Worm (Caenorhabditis elegans) whole organism, young adult: ENCODE results near the gene srw-9.

Source experiments
- B0019.2 ChIP-seq: fragments of 200-800 bp; sonication (Bioruptor generic); conservative IDR thresholded peaks from 2 replicates; pipeline ENCODE4 v1.3.6; 2022; ENCODE audit warnings: missing genetic modification reagents, missing genetic modification characterization, missing compliant biosample characterization
- B0336.3 ChIP-seq: fragments of 200-800 bp; sonication (Bioruptor generic); IDR thresholded peaks from 2 replicates; pipeline ENCODE4 v1.3.6; 2022; ENCODE audit warnings: missing genetic modification characterization, missing compliant biosample characterization
- C17E4.6 ChIP-seq: fragments of 200-800 bp; sonication (Bioruptor generic); IDR thresholded peaks from 2 replicates; pipeline ENCODE4 v1.3.6; 2022; ENCODE audit warnings: missing genetic modification reagents, missing genetic modification characterization, missing compliant biosample characterization
- D2030.7 ChIP-seq: fragments of 200-800 bp; sonication (Bioruptor generic); IDR thresholded peaks from 2 replicates; pipeline ENCODE4 v1.3.6; 2022; ENCODE audit warnings: missing genetic modification reagents, missing genetic modification characterization, missing compliant biosample characterization
- F10E7.11 ChIP-seq: sonication (generic microtip); optimal IDR thresholded peaks from 2 replicates; lab custom pipeline; 2017; ENCODE audit warnings: mild to moderate bottlenecking, missing genetic modification characterization, moderate library complexity, missing compliant biosample characterization
- F37B4.10 ChIP-seq: fragments of 200-800 bp; sonication (Bioruptor generic); IDR thresholded peaks from 2 replicates; pipeline ENCODE4 v1.3.6; 2022; ENCODE audit warnings: missing genetic modification characterization, missing compliant biosample characterization
- K11D2.4 ChIP-seq: fragments of 200-800 bp; sonication (Bioruptor generic); IDR thresholded peaks from 2 replicates; pipeline ENCODE4 v1.3.6; 2022; ENCODE audit warnings: missing genetic modification reagents, missing genetic modification characterization, missing compliant biosample characterization
- T07F8.4 ChIP-seq: sonication (generic microtip); optimal IDR thresholded peaks from 2 replicates; lab custom pipeline; 2016; ENCODE audit warnings: mild to moderate bottlenecking, missing genetic modification characterization, moderate library complexity, missing compliant biosample characterization
- ama-1 ChIP-seq, 3 experiments: fragments of 150-350 bp in 1 of 3; sonication (generic microtip) in 2 of 3; optimal IDR thresholded peaks; 2 replicates each; lab custom pipeline; 2014 to 2018; ENCODE audit warnings: missing biosample characterization in 2 of 3, missing genetic modification characterization in 2 of 3, missing genetic modification reagents in 2 of 3
- aptf-2 ChIP-seq: fragments of 200-800 bp; sonication (Bioruptor generic); conservative IDR thresholded peaks from 2 replicates; pipeline ENCODE4 v1.3.6; 2022; ENCODE audit warnings: missing genetic modification reagents, missing genetic modification characterization, missing compliant biosample characterization
- bed-1 ChIP-seq: fragments of 200-800 bp; sonication (Bioruptor generic); IDR thresholded peaks from 2 replicates; pipeline ENCODE4 v1.3.6; 2022; ENCODE audit warnings: missing genetic modification reagents, missing genetic modification characterization, missing compliant biosample characterization
- ccch-3 ChIP-seq: fragments of 200-800 bp; sonication (Bioruptor generic); optimal IDR thresholded peaks from 2 replicates; lab custom pipeline; 2018; ENCODE audit warnings: mild to moderate bottlenecking, missing genetic modification characterization, missing compliant biosample characterization
- cebp-1 ChIP-seq, 2 experiments: fragments of 200-800 bp in 1 of 2; sonication (Bioruptor generic) in 1 of 2; sonication (generic microtip) in 1 of 2; IDR thresholded peaks in 1 of 2; optimal IDR thresholded peaks in 1 of 2; 2 replicates each; pipeline versions ENCODE4 v1.3.6 to Lab custom; 2017 to 2022; ENCODE audit warnings: missing compliant biosample characterization in 2 of 2, missing genetic modification characterization in 2 of 2, mild to moderate bottlenecking in 1 of 2, missing genetic modification reagents in 1 of 2, moderate library complexity in 1 of 2
- ceh-27 ChIP-seq: fragments of 200-800 bp; sonication (Bioruptor generic); optimal IDR thresholded peaks from 2 replicates; lab custom pipeline; 2018; ENCODE audit warnings: mild to moderate bottlenecking, missing genetic modification characterization, moderate library complexity, missing compliant biosample characterization
- die-1 ChIP-seq: sonication (generic microtip); optimal IDR thresholded peaks from 2 replicates; lab custom pipeline; 2016; ENCODE audit warnings: missing genotype, mild to moderate bottlenecking, missing genetic modification characterization, missing compliant biosample characterization
- dox-1 ChIP-seq: fragments of 200-800 bp; sonication (Bioruptor generic); IDR thresholded peaks from 2 replicates; pipeline ENCODE4 v1.3.6; 2022; ENCODE audit warnings: missing genetic modification reagents, missing genetic modification characterization, missing compliant biosample characterization
- dpff-1 ChIP-seq: sonication (generic microtip); optimal IDR thresholded peaks from 2 replicates; lab custom pipeline; 2017; ENCODE audit warnings: mild to moderate bottlenecking, missing genetic modification characterization, missing compliant biosample characterization
- dpl-1 ChIP-seq: fragments of 150-350 bp; optimal IDR thresholded peaks from 2 replicates; lab custom pipeline; 2014; ENCODE audit warnings: missing biosample characterization, missing genetic modification reagents, missing genetic modification characterization
- efl-1 ChIP-seq: fragments of 150-350 bp; optimal IDR thresholded peaks from 2 replicates; lab custom pipeline; 2014; ENCODE audit warnings: missing biosample characterization, missing genetic modification reagents, missing genetic modification characterization
- egl-44 ChIP-seq: fragments of 200-800 bp; sonication (Bioruptor generic); IDR thresholded peaks from 2 replicates; pipeline ENCODE4 v1.3.6; 2022; ENCODE audit warnings: missing genetic modification reagents, missing genetic modification characterization, missing compliant biosample characterization
- him-1 ChIP-seq: sonication (generic microtip); optimal IDR thresholded peaks from 2 replicates; lab custom pipeline; 2016; ENCODE audit warnings: missing genotype, missing genetic modification reagents, missing genetic modification characterization, missing compliant biosample characterization
- hmg-1.2 ChIP-seq: fragments of 200-800 bp; sonication (Bioruptor generic); IDR thresholded peaks from 2 replicates; pipeline ENCODE4 v1.3.6; 2022; ENCODE audit warnings: missing genetic modification reagents, missing genetic modification characterization, missing compliant biosample characterization
- hrde-1 ChIP-seq: sonication (generic microtip); optimal IDR thresholded peaks from 2 replicates; lab custom pipeline; 2016; ENCODE audit warnings: missing genetic modification characterization, mild to moderate bottlenecking, missing compliant biosample characterization, moderate library complexity, missing genotype, missing genetic modification reagents, borderline replicate concordance
- let-526 ChIP-seq: fragments of 200-800 bp; sonication (Bioruptor generic); IDR thresholded peaks from 2 replicates; pipeline ENCODE4 v1.3.6; 2022; ENCODE audit warnings: missing genetic modification reagents, missing genetic modification characterization, missing compliant biosample characterization
- lin-35 ChIP-seq, 3 experiments: fragments of 150-350 bp in 2 of 3; sonication (generic microtip) in 1 of 3; optimal IDR thresholded peaks; 2 replicates each; lab custom pipeline; 2014 to 2018; ENCODE audit warnings: missing biosample characterization in 3 of 3, missing genetic modification characterization in 3 of 3, missing genetic modification reagents in 3 of 3
- lin-40 ChIP-seq: sonication (generic microtip); optimal IDR thresholded peaks from 2 replicates; lab custom pipeline; 2016; ENCODE audit warnings: missing genetic modification characterization, mild to moderate bottlenecking, missing compliant biosample characterization, missing genotype, missing genetic modification reagents
- lin-54 ChIP-seq: fragments of 200-800 bp; sonication (Bioruptor generic); optimal IDR thresholded peaks from 2 replicates; lab custom pipeline; 2018; ENCODE audit warnings: mild to moderate bottlenecking, missing genetic modification characterization, missing compliant biosample characterization
- lsl-1 ChIP-seq: fragments of 200-800 bp; sonication (Bioruptor generic); optimal IDR thresholded peaks from 2 replicates; lab custom pipeline; 2018; ENCODE audit warnings: mild to moderate bottlenecking, missing genetic modification characterization, moderate library complexity, missing compliant biosample characterization
- lsy-27 ChIP-seq: sonication (generic microtip); optimal IDR thresholded peaks from 2 replicates; lab custom pipeline; 2017; ENCODE audit warnings: missing genetic modification characterization, mild to moderate bottlenecking, missing compliant biosample characterization, antibody characterized with exemption, missing genotype, borderline replicate concordance; ENCODE audit not compliant: insufficient read depth
- madf-6 ChIP-seq: fragments of 200-800 bp; sonication (Bioruptor generic); IDR thresholded peaks from 2 replicates; pipeline ENCODE4 v1.3.6; 2022; ENCODE audit warnings: missing genetic modification reagents, missing genetic modification characterization, missing compliant biosample characterization
- mcd-1 ChIP-seq: fragments of 200-800 bp; sonication (Bioruptor generic); IDR thresholded peaks from 2 replicates; pipeline ENCODE4 v1.3.6; 2022; ENCODE audit warnings: missing genetic modification reagents, missing genetic modification characterization, missing compliant biosample characterization
- mel-28 ChIP-seq: sonication (generic microtip); optimal IDR thresholded peaks from 2 replicates; lab custom pipeline; 2016; ENCODE audit warnings: borderline replicate concordance, mild to moderate bottlenecking, missing genetic modification characterization, missing compliant biosample characterization
- nfya-1 ChIP-seq: sonication (generic microtip); optimal IDR thresholded peaks from 2 replicates; lab custom pipeline; 2017; ENCODE audit warnings: antibody characterized with exemption, missing compliant biosample characterization, missing genetic modification characterization, borderline replicate concordance; ENCODE audit not compliant: insufficient read depth
- nhr-179 ChIP-seq: sonication (generic microtip); optimal IDR thresholded peaks from 2 replicates; lab custom pipeline; 2016; ENCODE audit warnings: mild to moderate bottlenecking, missing genetic modification characterization, missing compliant biosample characterization
- rpc-1 ChIP-seq, 2 experiments: fragments of 150-350 bp in 1 of 2; sonication (generic microtip) in 1 of 2; optimal IDR thresholded peaks; 2 replicates each; lab custom pipeline; 2014 to 2018; ENCODE audit warnings: missing biosample characterization in 1 of 2, missing genetic modification characterization in 1 of 2, missing genetic modification reagents in 1 of 2, missing genotype in 1 of 2
- sea-2 ChIP-seq: fragments of 200-800 bp; sonication (Bioruptor generic); IDR thresholded peaks from 2 replicates; pipeline ENCODE4 v1.3.6; 2022; ENCODE audit warnings: missing genetic modification characterization, missing compliant biosample characterization
- snpc-1.3 ChIP-seq: sonication (generic microtip); optimal IDR thresholded peaks from 2 replicates; lab custom pipeline; 2017; ENCODE audit warnings: missing genetic modification characterization, mild to moderate bottlenecking, missing compliant biosample characterization, antibody characterized with exemption, moderate library complexity, missing genotype, missing genetic modification reagents; ENCODE audit not compliant: insufficient read depth
- tbp1 ChIP-seq: fragments of 200-800 bp; sonication (Bioruptor generic); optimal IDR thresholded peaks from 2 replicates; lab custom pipeline; 2018; ENCODE audit warnings: mild to moderate bottlenecking, missing genetic modification characterization, missing compliant biosample characterization
- tbx-9 ChIP-seq: sonication (generic microtip); optimal IDR thresholded peaks from 2 replicates; lab custom pipeline; 2016; ENCODE audit warnings: borderline replicate concordance, missing genetic modification characterization, inconsistent platforms, missing compliant biosample characterization
- zim-3 ChIP-seq: sonication (generic microtip); optimal IDR thresholded peaks from 2 replicates; lab custom pipeline; 2017; ENCODE audit warnings: mild to moderate bottlenecking, missing genetic modification characterization, moderate library complexity, missing compliant biosample characterization
- ztf-26 ChIP-seq: sonication (generic microtip); optimal IDR thresholded peaks from 2 replicates; lab custom pipeline; 2017; ENCODE audit warnings: missing genetic modification characterization, missing compliant biosample characterization

The srw-9 gene

ce11 chrIII:12757367-12757766, at the start of gene srw-9:
srw-9 (plus strand) TSS chrIII:12757667.
- TF ChIP-seq egl-44 (GFP tag; lab: Robert Waterston, UW) (no peak), F37B4.10 (no peak), nhr-179 (tag; lab: Kevin White, UChicago) (no peak), tbx-9 (tag; lab: Kevin White, UChicago) (no peak), zim-3 (tag; lab: Kevin White, UChicago) (no peak), F10E7.11 (no peak), aptf-2 (GFP tag; lab: Robert Waterston, UW) (no peak), bed-1 (GFP tag; lab: Robert Waterston, UW) (no peak), let-526 (GFP tag; lab: Robert Waterston, UW) (no peak), mel-28 (tag; lab: Kevin White, UChicago) (no peak), die-1 (tag; lab: Kevin White, UChicago) (no peak), rpc-1 (optimal IDR thresholded peaks at IDR 0.05; lab: Kevin White, UChicago) (no peak), rpc-1 (tag; optimal IDR thresholded peaks at IDR 0.05; lab: Kevin White, UChicago) (no peak)

- no peak for TF ChIP-seq lsl-1 (GFP tag; lab: Kevin White, UChicago)
- TF ChIP-seq K11D2.4: no peak
- TF ChIP-seq mcd-1 (GFP tag; lab: Robert Waterston, UW): 0 out of 2 replicates have a peak, but pooled peaks have one; percentile 6
- peak; percentile 9 for TF ChIP-seq dpl-1 (GFP tag; lab: Kevin White, UChicago)
- TF ChIP-seq ceh-27 (GFP tag; lab: Kevin White, UChicago): peak; percentile 24
- TF ChIP-seq nfya-1 (tag; lab: Kevin White, UChicago): no peak
- TF ChIP-seq cebp-1 (GFP tag; IDR thresholded peaks at IDR 0.05; lab: Robert Waterston, UW): no peak
- TF ChIP-seq cebp-1 (tag; optimal IDR thresholded peaks at IDR 0.05; lab: Kevin White, UChicago): peak; percentile 26
- peak in 1 of 3 experiments; percentile 12 for TF ChIP-seq lin-35 (GFP tag; optimal IDR thresholded peaks at IDR 0.05; lab: Kevin White, UChicago)
- peak; percentile 14 for TF ChIP-seq lin-54 (GFP tag; lab: Kevin White, UChicago)
- TF ChIP-seq, all 124 proteins: peak for 6
These were observed 46.2 kb upstream of the srw-9 start, which contains the start of gene hut-1 for ce11 chrIII:12711217-12711616. hut-1 (plus strand) TSS chrIII:12711560.

DNA sequence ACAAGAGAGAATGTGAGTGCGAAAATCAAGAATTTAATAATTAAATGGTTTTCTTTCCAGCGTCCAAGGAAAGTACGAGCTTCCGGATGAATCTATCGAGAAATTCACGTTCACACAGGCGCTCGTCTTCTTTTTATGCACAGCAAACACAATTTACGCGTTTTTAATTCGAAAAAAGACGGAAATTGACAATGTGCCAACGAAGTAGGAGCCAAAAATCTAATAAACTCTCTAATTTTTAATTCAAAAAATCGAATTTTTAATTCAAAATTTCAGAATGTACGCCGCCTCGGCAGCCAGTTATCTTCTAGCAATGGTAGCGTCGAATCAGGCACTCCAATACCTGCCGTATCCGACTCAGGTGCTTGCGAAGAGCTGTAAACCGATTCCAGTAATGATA, 45.8 kb upstream of the srw-9 start:
- TF ChIP-seq B0019.2 (GFP tag; lab: Robert Waterston, UW): no peak

DNA sequence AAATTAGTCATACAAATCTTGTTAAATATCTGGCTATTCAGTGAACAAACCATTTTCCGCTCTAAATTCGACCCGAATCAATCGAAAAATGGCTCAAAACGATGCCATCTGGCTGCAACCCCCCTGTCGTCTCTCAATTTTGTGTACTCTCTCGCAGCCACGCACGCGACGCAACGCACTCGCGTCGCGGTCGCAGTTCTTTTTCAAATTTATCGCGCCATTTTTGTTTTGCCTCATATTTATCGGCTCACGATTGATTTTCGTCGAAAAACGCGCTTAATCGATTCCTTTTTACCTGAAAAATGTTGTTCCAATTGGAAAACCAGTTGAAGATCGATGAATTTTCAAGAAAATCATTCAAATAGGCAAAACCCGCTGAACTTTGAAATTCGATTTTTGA, 43.6 kb upstream of the srw-9 start:
- no peak for TF ChIP-seq tbp1
- TF ChIP-seq hmg-1.2 (GFP tag; lab: Robert Waterston, UW): peak; percentile 95
- TF ChIP-seq dox-1 (GFP tag; lab: Robert Waterston, UW): peak; percentile 44; the same call in 1 of the 2 replicates
- peak; percentile 66 for TF ChIP-seq D2030.7 (GFP tag; lab: Robert Waterston, UW)
- TF ChIP-seq snpc-1.3 (tag; lab: Kevin White, UChicago): peak; percentile 31
- no peak for TF ChIP-seq dpff-1
- no peak for TF ChIP-seq lin-40
- TF ChIP-seq ama-1 (optimal IDR thresholded peaks at IDR 0.05; lab: Kevin White, UChicago): no peak
- no peak for TF ChIP-seq ama-1 (GFP tag; optimal IDR thresholded peaks at IDR 0.05; lab: Kevin White, UChicago)
- peak in 1 of 3 experiments; percentile 9 for TF ChIP-seq lin-35 (GFP tag; optimal IDR thresholded peaks at IDR 0.05; lab: Kevin White, UChicago)
- 0 out of 2 replicates have a peak, but pooled peaks have one; percentile 43 for TF ChIP-seq C17E4.6 (GFP tag; lab: Robert Waterston, UW)
- peak; percentile 32 for TF ChIP-seq lsl-1 (GFP tag; lab: Kevin White, UChicago)
- no peak for TF ChIP-seq lsy-27 (tag; lab: Kevin White, UChicago)
- no peak for TF ChIP-seq T07F8.4 (tag; lab: Kevin White, UChicago)
- TF ChIP-seq dpl-1 (GFP tag; lab: Kevin White, UChicago): no peak
- TF ChIP-seq B0336.3 (GFP tag; lab: Robert Waterston, UW): no peak
- TF ChIP-seq ccch-3 (GFP tag; lab: Kevin White, UChicago): no peak
- peak; percentile 50; the same call in 1 of the 2 replicates for TF ChIP-seq madf-6
- no peak for TF ChIP-seq ztf-26 (tag; lab: Kevin White, UChicago)
- TF ChIP-seq nfya-1 (tag; lab: Kevin White, UChicago): no peak
- TF ChIP-seq efl-1: peak; percentile 40
- TF ChIP-seq him-1 (tag; lab: Kevin White, UChicago): peak; percentile 40
- TF ChIP-seq sea-2 (GFP tag; lab: Robert Waterston, UW): no peak
- peak; percentile 3 for TF ChIP-seq hrde-1 (tag; lab: Kevin White, UChicago)
